Worm (Caenorhabditis elegans) whole organism, L3 larva: Measurements from ENCODE around the gene ran-5.

Source experiments
- R02D3.7 ChIP-seq: fragments of 150-350 bp; optimal IDR thresholded peaks from 2 replicates; lab custom pipeline; 2014; ENCODE audit warnings: missing biosample characterization, missing genetic modification characterization
- ZK546.5 ChIP-seq: sonication (generic microtip); optimal IDR thresholded peaks from 2 replicates; lab custom pipeline; 2017; ENCODE audit warnings: missing biosample characterization, missing genetic modification characterization
- aly-2 ChIP-seq: fragments of 150-350 bp; optimal IDR thresholded peaks from 2 replicates; lab custom pipeline; 2014; ENCODE audit warnings: missing biosample characterization, missing genetic modification characterization
- ama-1 ChIP-seq: fragments of 150-350 bp; optimal IDR thresholded peaks from 2 replicates; lab custom pipeline; 2018
- ceh-16 ChIP-seq: sonication (generic microtip); optimal IDR thresholded peaks from 2 replicates; lab custom pipeline; 2017; ENCODE audit warnings: missing biosample characterization, missing genetic modification characterization
- ceh-28 ChIP-seq: fragments of 150-350 bp; optimal IDR thresholded peaks from 2 replicates; lab custom pipeline; 2014; ENCODE audit warnings: missing biosample characterization, missing genetic modification reagents, missing genetic modification characterization
- ceh-82 ChIP-seq: fragments of 150-350 bp; optimal IDR thresholded peaks from 2 replicates; lab custom pipeline; 2014; ENCODE audit warnings: missing biosample characterization, missing genetic modification characterization
- ceh-9 ChIP-seq: sonication (generic microtip); optimal IDR thresholded peaks from 2 replicates; lab custom pipeline; 2018; ENCODE audit warnings: missing biosample characterization, missing genetic modification characterization
- daf-12 ChIP-seq: fragments of 150-350 bp; optimal IDR thresholded peaks from 2 replicates; lab custom pipeline; 2014; ENCODE audit warnings: missing biosample characterization, missing genetic modification reagents, missing genetic modification characterization
- egl-27 ChIP-seq: sonication (generic microtip); optimal IDR thresholded peaks from 4 replicates; lab custom pipeline; 2017; ENCODE audit warnings: missing biosample characterization, missing genetic modification reagents, missing genetic modification characterization
- egl-5 ChIP-seq: fragments of 150-350 bp; optimal IDR thresholded peaks from 2 replicates; lab custom pipeline; 2017; ENCODE audit warnings: missing biosample characterization, missing genetic modification reagents, missing genetic modification characterization, inconsistent platforms
- elt-1 ChIP-seq: fragments of 150-350 bp; optimal IDR thresholded peaks from 2 replicates; lab custom pipeline; 2014; ENCODE audit warnings: missing biosample characterization, missing genetic modification characterization
- elt-2 ChIP-seq: sonication (generic microtip); optimal IDR thresholded peaks from 2 replicates; lab custom pipeline; 2016; ENCODE audit warnings: missing genetic modification reagents, mild to moderate bottlenecking, missing genetic modification characterization, missing compliant biosample characterization
- elt-3 ChIP-seq, 3 experiments: fragments of 150-350 bp in 1 of 3; sonication (generic microtip) in 2 of 3; optimal IDR thresholded peaks; 2 replicates in 2 of 3; 4 replicates in 1 of 3; lab custom pipeline; 2014 to 2017; ENCODE audit warnings: missing biosample characterization in 3 of 3, missing genetic modification characterization in 3 of 3
- fkh-10 ChIP-seq: sonication (generic microtip); optimal IDR thresholded peaks from 2 replicates; lab custom pipeline; 2017; ENCODE audit warnings: missing biosample characterization, missing genetic modification reagents, missing genetic modification characterization
- fkh-2 ChIP-seq: fragments of 150-350 bp; optimal IDR thresholded peaks from 2 replicates; lab custom pipeline; 2014; ENCODE audit warnings: missing biosample characterization, missing genetic modification reagents, missing genetic modification characterization
- hmg-11 ChIP-seq: sonication (generic microtip); optimal IDR thresholded peaks from 2 replicates; lab custom pipeline; 2016; ENCODE audit warnings: missing genetic modification characterization, missing compliant biosample characterization
- jun-1 ChIP-seq: fragments of 150-350 bp; optimal IDR thresholded peaks from 2 replicates; lab custom pipeline; 2014; ENCODE audit warnings: missing biosample characterization, missing genetic modification reagents, missing genetic modification characterization
- lin-15B ChIP-seq: fragments of 150-350 bp; optimal IDR thresholded peaks from 2 replicates; lab custom pipeline; 2014; ENCODE audit warnings: missing biosample characterization, missing genetic modification characterization
- lin-39 ChIP-seq: fragments of 150-350 bp; optimal IDR thresholded peaks from 2 replicates; lab custom pipeline; 2018; ENCODE audit warnings: missing biosample characterization, missing genetic modification reagents, missing genetic modification characterization
- mdl-1 ChIP-seq: fragments of 150-350 bp; optimal IDR thresholded peaks from 2 replicates; lab custom pipeline; 2014; ENCODE audit warnings: missing biosample characterization, missing genetic modification characterization
- mml-1 ChIP-seq: fragments of 150-350 bp; sonication (generic microtip); optimal IDR thresholded peaks from 3 replicates; lab custom pipeline; 2014; ENCODE audit warnings: missing biosample characterization, missing genetic modification characterization
- nfya-1 ChIP-seq: sonication (generic microtip); optimal IDR thresholded peaks from 2 replicates; lab custom pipeline; 2017; ENCODE audit warnings: missing genetic modification characterization, mild to moderate bottlenecking, missing compliant biosample characterization, antibody characterized with exemption, moderate library complexity; ENCODE audit not compliant: insufficient read depth
- nhr-12 ChIP-seq: fragments of 150-350 bp; optimal IDR thresholded peaks from 2 replicates; lab custom pipeline; 2014; ENCODE audit warnings: missing biosample characterization, missing genetic modification characterization
- nhr-23 ChIP-seq: fragments of 150-350 bp; optimal IDR thresholded peaks from 2 replicates; lab custom pipeline; 2014; ENCODE audit warnings: missing biosample characterization, missing genetic modification reagents, missing genetic modification characterization
- nhr-237 ChIP-seq: fragments of 150-350 bp; optimal IDR thresholded peaks from 2 replicates; lab custom pipeline; 2014; ENCODE audit warnings: missing biosample characterization, missing genetic modification characterization
- nhr-25 ChIP-seq: sonication (generic microtip); optimal IDR thresholded peaks from 2 replicates; lab custom pipeline; 2017; ENCODE audit warnings: missing biosample characterization, missing genetic modification characterization
- nhr-43 ChIP-seq: sonication (generic microtip); optimal IDR thresholded peaks from 2 replicates; lab custom pipeline; 2016; ENCODE audit warnings: mild to moderate bottlenecking, missing genetic modification characterization, missing compliant biosample characterization; ENCODE audit not compliant: poor library complexity, severe bottlenecking
- nhr-67 ChIP-seq: fragments of 150-350 bp; optimal IDR thresholded peaks from 2 replicates; lab custom pipeline; 2014; ENCODE audit warnings: missing biosample characterization, missing genetic modification characterization
- nhr-77 ChIP-seq: fragments of 150-350 bp; optimal IDR thresholded peaks from 2 replicates; lab custom pipeline; 2014; ENCODE audit warnings: missing biosample characterization, missing genetic modification characterization
- pha-4 ChIP-seq: fragments of 150-350 bp; optimal IDR thresholded peaks from 2 replicates; lab custom pipeline; 2014; ENCODE audit warnings: missing biosample characterization, missing genetic modification reagents, missing genetic modification characterization
- sea-2 ChIP-seq: fragments of 150-350 bp; sonication (generic microtip); optimal IDR thresholded peaks from 4 replicates; lab custom pipeline; 2014; ENCODE audit warnings: missing biosample characterization, missing genetic modification reagents, missing genetic modification characterization
- skn-1 ChIP-seq: fragments of 150-350 bp; optimal IDR thresholded peaks from 2 replicates; lab custom pipeline; 2014; ENCODE audit warnings: missing biosample characterization, missing genetic modification characterization
- snpc-4 ChIP-seq: fragments of 150-350 bp; optimal IDR thresholded peaks from 2 replicates; lab custom pipeline; 2014; ENCODE audit warnings: missing biosample characterization, missing genetic modification characterization
- tbx-2 ChIP-seq: sonication (generic microtip); optimal IDR thresholded peaks from 2 replicates; lab custom pipeline; 2016; ENCODE audit warnings: mild to moderate bottlenecking, missing genetic modification characterization, missing compliant biosample characterization
- unc-39 ChIP-seq: sonication (generic microtip); optimal IDR thresholded peaks from 4 replicates; lab custom pipeline; 2017; ENCODE audit warnings: missing biosample characterization, missing genetic modification characterization
- unc-62 ChIP-seq: fragments of 150-350 bp; sonication (generic microtip); optimal IDR thresholded peaks from 4 replicates; lab custom pipeline; 2014; ENCODE audit warnings: missing biosample characterization, missing genetic modification reagents, missing genetic modification characterization
- ztf-11 ChIP-seq: fragments of 150-350 bp; optimal IDR thresholded peaks from 2 replicates; lab custom pipeline; 2014; ENCODE audit warnings: missing biosample characterization, missing genetic modification characterization
- ztf-4 ChIP-seq: fragments of 150-350 bp; optimal IDR thresholded peaks from 2 replicates; lab custom pipeline; 2014; ENCODE audit warnings: missing biosample characterization, missing genetic modification characterization

Gene ran-5

DNA sequence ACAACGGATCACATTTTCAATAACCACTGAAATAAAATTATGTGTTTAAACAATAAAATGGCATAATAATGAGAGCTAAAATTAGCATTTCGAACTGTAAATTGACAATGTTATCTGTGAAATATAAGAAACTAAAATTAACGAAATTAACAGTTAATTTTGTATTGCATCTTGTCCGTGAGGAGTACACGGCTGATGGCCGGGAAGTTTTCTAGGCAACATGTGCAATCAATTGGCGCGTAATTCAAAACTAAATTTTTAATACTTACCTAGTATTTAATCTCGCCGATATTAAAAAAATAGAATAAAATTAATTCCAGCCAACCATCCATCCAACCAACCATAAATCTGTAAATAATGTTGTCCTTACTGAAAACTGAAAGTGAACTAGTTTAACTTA is 13.6 kb downstream of the ran-5 start (continued):
- no peak for TF ChIP-seq nhr-12
- TF ChIP-seq nhr-25 (tag; lab: Kevin White, UChicago), result peak; percentile 80
- no peak for TF ChIP-seq ZK546.5 (tag; lab: Kevin White, UChicago)
- TF ChIP-seq pha-4 (tag; lab: Kevin White, UChicago), result peak; percentile 84
- peak; percentile 73 for TF ChIP-seq nfya-1 (tag; lab: Kevin White, UChicago)
- no peak for TF ChIP-seq daf-12
- no peak for TF ChIP-seq ztf-11 (tag; lab: Kevin White, UChicago)
- TF ChIP-seq elt-2, result peak; percentile 28
- TF ChIP-seq sea-2 (GFP tag; lab: Kevin White, UChicago), result no peak
- TF ChIP-seq ceh-82, result no peak
- TF ChIP-seq elt-1 (tag; lab: Kevin White, UChicago), result no peak
- TF ChIP-seq R02D3.7, result peak; percentile 21
- TF ChIP-seq nhr-23 (tag; lab: Kevin White, UChicago), result peak; percentile 88
- TF ChIP-seq fkh-2 (tag; lab: Kevin White, UChicago), result no peak
- no peak for TF ChIP-seq egl-27
- no peak for TF ChIP-seq lin-39 (tag; lab: Kevin White, UChicago)
- TF ChIP-seq ztf-4, result no peak
- TF ChIP-seq ceh-9 (tag; lab: Kevin White, UChicago), result no peak
- TF ChIP-seq ceh-28 (tag; lab: Kevin White, UChicago), result peak; percentile 26
- no peak for TF ChIP-seq unc-39

DNA sequence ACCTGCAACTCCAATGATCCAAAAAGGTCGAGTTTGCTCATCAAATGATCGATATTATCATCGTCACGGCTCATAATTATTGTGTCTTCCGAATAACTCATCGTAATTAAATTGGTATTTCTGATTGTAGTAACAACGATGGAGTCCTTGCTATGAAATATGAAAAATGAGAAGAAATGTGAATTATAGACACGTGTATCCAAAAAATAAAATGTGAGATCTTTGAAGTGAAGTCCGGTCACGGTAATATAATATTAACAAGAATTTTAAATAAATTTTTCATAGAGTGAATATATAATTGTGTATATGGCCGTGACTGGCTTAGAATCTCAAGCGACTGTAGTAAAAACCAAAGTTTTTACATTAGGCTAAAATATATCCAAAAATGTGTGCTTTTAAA is 19.2 kb downstream of the ran-5 start, which contains the start of gene H12I13.1:
TSS of gene H12I13.1 (minus strand) at position 101 of the 400 bp plus-strand sequence.
- TF ChIP-seq nhr-237 (no peak), lin-15B (tag; lab: Kevin White, UChicago) (no peak), hmg-11 (no peak), skn-1 (tag; lab: Kevin White, UChicago) (no peak), fkh-2 (tag; lab: Kevin White, UChicago) (no peak), egl-5 (tag; lab: Kevin White, UChicago) (no peak), pha-4 (tag; lab: Kevin White, UChicago) (no peak), sea-2 (GFP tag; lab: Kevin White, UChicago) (no peak), fkh-10 (GFP tag; lab: Kevin White, UChicago) (no peak), ztf-4 (no peak), ztf-11 (tag; lab: Kevin White, UChicago) (no peak), nhr-25 (tag; lab: Kevin White, UChicago) (no peak), elt-1 (tag; lab: Kevin White, UChicago) (no peak), elt-3 (tag; optimal IDR thresholded peaks at IDR 0.05; lab: Kevin White, UChicago) (no peak), ama-1 (lab: Kevin White, UChicago) (no peak), nhr-23 (tag; lab: Kevin White, UChicago) (no peak), nhr-67 (no peak), ceh-28 (tag; lab: Kevin White, UChicago) (no peak)

DNA sequence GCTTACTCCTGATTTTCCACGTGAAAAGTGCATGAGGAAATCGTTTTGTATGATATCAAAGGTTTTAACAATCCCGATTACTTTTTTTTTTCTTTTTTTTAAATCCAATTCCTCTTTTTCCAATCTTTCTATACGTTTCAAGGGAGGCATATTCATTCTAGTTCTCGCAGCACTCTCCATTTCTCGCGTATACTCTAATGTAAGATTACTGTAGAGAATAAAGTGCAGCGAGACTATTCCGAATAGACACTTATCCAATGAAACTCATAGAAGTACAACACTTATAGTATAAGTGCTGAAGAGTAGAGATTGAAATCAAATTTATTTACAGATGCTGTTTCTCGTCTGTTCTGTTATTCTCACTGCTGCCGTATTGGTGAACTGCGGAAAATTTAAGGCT is 29.7 kb downstream of the ran-5 start, which contains the start of gene H12I13.6:
TSS of gene H12I13.6 (plus strand) at position 301 of the 400 bp plus-strand sequence.
- TF ChIP-seq nhr-237, result no peak
- TF ChIP-seq lin-39 (tag; lab: Kevin White, UChicago), result no peak
- TF ChIP-seq aly-2 (tag; lab: Kevin White, UChicago), result no peak
- TF ChIP-seq pha-4 (tag; lab: Kevin White, UChicago), result no peak
- TF ChIP-seq, all 47 proteins: peak for 0

DNA sequence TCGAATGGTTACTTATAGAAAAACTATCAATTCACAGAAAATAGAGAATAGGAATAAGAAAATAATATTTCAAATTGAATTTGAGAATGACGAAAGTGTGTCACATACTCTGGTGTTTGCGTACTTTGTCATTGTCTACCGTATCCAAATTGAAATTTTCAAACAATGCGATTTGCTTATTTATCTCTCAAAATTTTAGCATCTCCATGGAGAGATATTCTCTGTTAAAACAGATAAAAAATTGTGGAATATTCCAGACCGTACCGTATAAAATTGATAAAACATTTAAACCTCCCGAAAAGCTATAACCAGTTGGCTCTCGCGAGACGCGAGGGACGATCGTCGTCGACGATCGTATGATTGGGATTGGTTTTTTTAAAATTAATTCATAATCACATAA is 32.8 kb downstream of the ran-5 start, which contains the start of gene fbf-1:
TSS of gene fbf-1 (minus strand) at position 101 of the 400 bp plus-strand sequence.
- TF ChIP-seq ceh-16 (no peak), unc-62 (no peak), snpc-4 (tag; lab: Kevin White, UChicago) (no peak), tbx-2 (tag; lab: Kevin White, UChicago) (no peak), ceh-9 (tag; lab: Kevin White, UChicago) (no peak), elt-3 (tag; optimal IDR thresholded peaks at IDR 0.05; lab: Kevin White, UChicago) (no peak), ceh-28 (tag; lab: Kevin White, UChicago) (no peak), ztf-11 (tag; lab: Kevin White, UChicago) (no peak), nhr-43 (no peak), nhr-237 (no peak), skn-1 (tag; lab: Kevin White, UChicago) (no peak), nhr-77 (tag; lab: Kevin White, UChicago) (no peak), nfya-1 (tag; lab: Kevin White, UChicago) (no peak), lin-39 (tag; lab: Kevin White, UChicago) (no peak), ama-1 (lab: Kevin White, UChicago) (no peak), lin-15B (tag; lab: Kevin White, UChicago) (no peak), mml-1 (tag; lab: Kevin White, UChicago) (no peak), mdl-1 (tag; lab: Kevin White, UChicago) (no peak), jun-1 (tag; lab: Kevin White, UChicago) (no peak)
